Fruit fly (Drosophila melanogaster) whole organism: ENCODE results near the gene Pka-C1.

Source experiments
- CG8478 ChIP-seq: fragments of >200 bp; optimal IDR thresholded peaks from 2 replicates; lab custom pipeline; 2018; ENCODE audit warnings: inconsistent platforms
- Dll ChIP-seq: fragments of >200 bp; optimal IDR thresholded peaks from 2 replicates; lab custom pipeline; 2017
- EcR ChIP-seq, 2 experiments: fragments of >200 bp; optimal IDR thresholded peaks; 2 replicates each; lab custom pipeline; 2017; ENCODE audit warnings: missing biosample characterization in 2 of 2, missing genetic modification characterization in 2 of 2, missing genetic modification reagents in 2 of 2
- pan ChIP-seq: fragments of >200 bp; optimal IDR thresholded peaks from 2 replicates; lab custom pipeline; 2017
- psq ChIP-seq: fragments of >200 bp; optimal IDR thresholded peaks from 2 replicates; lab custom pipeline; 2017
- usp ChIP-seq: fragments of >200 bp; optimal IDR thresholded peaks from 2 replicates; lab custom pipeline; 2017; ENCODE audit warnings: missing biosample characterization, missing genetic modification characterization, mixed read lengths

Gene Pka-C1

dm6 chr2L:9673235-9673634, 25.9 kb downstream of the Pka-C1 start:
- no peak for TF ChIP-seq Dll (lab: Kevin White, UChicago)
- no peak for TF ChIP-seq pan (lab: Kevin White, UChicago)
- no peak for TF ChIP-seq usp (GFP tag; lab: Kevin White, UChicago)
- TF ChIP-seq CG8478 (lab: Kevin White, UChicago): no peak
- TF ChIP-seq EcR (GFP tag; optimal IDR thresholded peaks at IDR 0.05; lab: Kevin White, UChicago): no peak
- no peak for TF ChIP-seq psq (lab: Kevin White, UChicago)

dm6 chr2L:9672246-9672645, 26.9 kb downstream of the Pka-C1 start:
- TF ChIP-seq CG8478 (lab: Kevin White, UChicago): no peak
- TF ChIP-seq EcR (GFP tag; optimal IDR thresholded peaks at IDR 0.05; lab: Kevin White, UChicago): no peak
- no peak for TF ChIP-seq usp (GFP tag; lab: Kevin White, UChicago)
- no peak for TF ChIP-seq psq (lab: Kevin White, UChicago)
- no peak for TF ChIP-seq pan (lab: Kevin White, UChicago)
- TF ChIP-seq Dll (lab: Kevin White, UChicago): no peak

DNA sequence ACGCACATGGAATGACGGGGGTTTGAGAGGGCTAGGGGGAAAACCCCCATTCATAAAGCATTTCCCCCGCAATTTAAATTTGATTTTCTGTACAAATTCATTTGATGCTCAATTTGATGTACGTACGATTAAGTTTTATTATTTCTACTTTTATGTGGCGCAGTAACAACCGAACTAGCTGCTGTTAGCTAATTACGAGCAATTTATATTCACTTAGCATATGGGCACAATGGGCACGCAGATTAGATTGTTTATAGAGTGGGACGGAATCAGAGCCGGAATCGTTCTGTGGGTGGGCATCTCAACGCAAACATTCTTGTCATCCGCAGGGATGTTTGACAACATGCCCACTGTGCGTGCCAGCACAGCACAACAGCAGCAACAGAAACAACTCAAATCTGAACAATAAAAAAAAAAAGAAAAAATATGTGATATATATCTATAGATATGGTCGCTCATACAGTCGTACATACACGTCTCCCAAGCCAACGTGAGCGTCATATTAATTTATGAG, 28.1 kb downstream of the Pka-C1 start:
- TF ChIP-seq pan (lab: Kevin White, UChicago) (no peak), EcR (GFP tag; optimal IDR thresholded peaks at IDR 0.05; lab: Kevin White, UChicago) (no peak), usp (GFP tag; lab: Kevin White, UChicago) (no peak), psq (lab: Kevin White, UChicago) (no peak), Dll (lab: Kevin White, UChicago) (no peak), CG8478 (lab: Kevin White, UChicago) (no peak)

DNA sequence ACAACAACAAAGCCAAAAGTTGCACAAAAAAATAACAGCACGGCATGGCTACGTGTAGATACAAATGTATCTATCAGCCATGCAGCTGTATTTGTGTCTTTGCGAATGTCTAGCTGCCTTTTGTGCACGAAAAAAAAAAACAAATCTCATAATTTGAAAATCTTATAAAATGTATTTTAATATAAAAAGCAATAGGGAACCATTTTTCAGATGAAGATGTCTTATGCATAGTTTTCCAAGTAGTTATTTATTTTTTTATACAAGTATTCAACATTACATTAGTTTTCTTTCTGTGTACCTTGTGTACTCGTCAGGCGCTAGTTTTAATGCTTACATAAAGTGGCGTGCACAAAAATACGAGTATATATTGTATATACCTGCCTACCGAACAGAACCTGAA, 29.7 kb downstream of the Pka-C1 start:
- no peak for TF ChIP-seq EcR (GFP tag; optimal IDR thresholded peaks at IDR 0.05; lab: Kevin White, UChicago)
- no peak for TF ChIP-seq Dll (lab: Kevin White, UChicago)
- TF ChIP-seq usp (GFP tag; lab: Kevin White, UChicago): no peak
- TF ChIP-seq CG8478 (lab: Kevin White, UChicago): no peak
- no peak for TF ChIP-seq psq (lab: Kevin White, UChicago)
- TF ChIP-seq pan (lab: Kevin White, UChicago): no peak

DNA sequence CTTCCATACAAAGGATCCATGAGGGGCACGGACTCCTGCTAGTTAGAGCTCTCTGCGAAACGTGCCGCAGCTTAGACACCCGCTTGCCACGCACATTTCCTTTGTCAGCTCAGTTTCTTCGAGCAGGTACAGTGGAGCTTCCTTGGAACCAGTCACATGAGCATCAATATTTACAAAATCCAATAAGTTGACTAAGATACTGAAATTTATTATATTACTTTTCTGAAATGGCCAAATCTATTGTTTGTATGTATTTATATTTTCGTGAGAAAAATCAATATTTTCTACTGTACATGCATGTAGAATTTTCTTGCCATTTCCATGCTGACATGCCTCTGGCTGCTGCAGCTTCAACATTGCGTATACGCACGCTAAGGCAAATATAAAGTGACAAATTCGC, 36.1 kb downstream of the Pka-C1 start:
- no peak for TF ChIP-seq CG8478 (lab: Kevin White, UChicago)
- TF ChIP-seq usp (GFP tag; lab: Kevin White, UChicago): no peak
- no peak for TF ChIP-seq pan (lab: Kevin White, UChicago)

DNA sequence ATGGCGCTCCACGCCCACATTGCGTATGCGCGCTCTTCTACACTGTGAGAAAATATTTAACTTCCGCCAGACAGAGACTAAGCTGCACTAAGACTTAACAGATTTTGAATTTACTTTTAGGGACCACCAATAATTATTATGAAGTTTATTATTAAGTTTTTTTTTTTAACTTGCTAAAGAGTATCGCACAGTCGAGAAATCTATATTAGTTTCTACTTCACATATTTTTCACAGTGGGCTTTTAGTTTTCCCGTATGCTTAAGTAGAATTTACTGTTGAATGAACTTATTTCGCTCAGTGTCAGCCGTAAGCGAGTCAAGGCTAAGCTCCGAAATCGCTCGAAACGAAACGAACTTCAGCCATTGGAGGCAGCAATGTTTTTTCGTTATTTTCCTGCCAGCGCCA, 38.6 kb downstream of the Pka-C1 start:
- TF ChIP-seq Dll (lab: Kevin White, UChicago) (no peak), CG8478 (lab: Kevin White, UChicago) (no peak), pan (lab: Kevin White, UChicago) (no peak), usp (GFP tag; lab: Kevin White, UChicago) (no peak), psq (lab: Kevin White, UChicago) (no peak), EcR (GFP tag; optimal IDR thresholded peaks at IDR 0.05; lab: Kevin White, UChicago) (no peak)

DNA sequence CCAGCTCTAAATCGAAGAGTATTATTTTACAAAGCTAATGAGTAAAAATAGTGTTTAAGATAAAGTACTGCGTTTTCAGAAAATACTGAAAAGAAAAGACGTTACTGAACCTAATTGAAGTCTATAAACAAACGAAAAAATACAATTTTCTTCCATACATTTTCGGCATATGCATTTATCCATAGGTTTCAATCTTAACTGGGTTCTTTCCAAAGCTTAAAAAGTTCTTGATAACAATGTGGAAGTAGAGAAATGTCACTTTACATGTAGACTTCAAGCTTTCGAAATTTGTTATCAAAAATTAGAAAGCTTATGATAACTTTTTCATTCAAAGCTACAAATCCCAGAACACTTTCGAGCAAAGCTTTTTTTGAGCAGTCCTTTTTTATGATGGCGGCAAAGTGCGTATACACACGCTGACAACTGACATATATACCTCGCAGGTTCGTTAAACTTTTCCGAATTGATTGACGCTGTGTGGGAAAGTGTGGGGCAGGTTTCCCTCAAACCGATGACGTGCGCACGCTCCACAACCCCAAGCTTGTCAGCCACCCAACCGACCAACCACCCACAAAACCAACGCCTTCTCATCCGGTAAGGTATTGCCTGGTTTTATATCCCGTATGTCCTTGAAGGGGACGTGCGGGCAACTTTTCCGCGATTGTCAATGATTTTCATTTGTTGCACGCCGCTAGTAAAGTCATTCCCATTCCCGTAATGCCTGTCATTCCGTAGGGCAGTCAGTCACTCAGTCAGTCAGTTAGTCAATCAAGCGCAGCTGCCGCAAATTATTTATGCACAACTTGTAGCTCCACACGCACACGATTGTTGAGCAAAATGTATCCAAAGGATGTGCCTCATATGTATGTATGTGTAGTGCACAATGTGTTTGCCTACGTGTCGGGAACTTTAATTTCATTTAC, 41.6 kb downstream of the Pka-C1 start:
- no peak for TF ChIP-seq CG8478 (lab: Kevin White, UChicago)
- TF ChIP-seq pan (lab: Kevin White, UChicago): no peak
- no peak for TF ChIP-seq Dll (lab: Kevin White, UChicago)
- no peak for TF ChIP-seq usp (GFP tag; lab: Kevin White, UChicago)
- TF ChIP-seq psq (lab: Kevin White, UChicago): no peak
- no peak for TF ChIP-seq EcR (GFP tag; optimal IDR thresholded peaks at IDR 0.05; lab: Kevin White, UChicago)

DNA sequence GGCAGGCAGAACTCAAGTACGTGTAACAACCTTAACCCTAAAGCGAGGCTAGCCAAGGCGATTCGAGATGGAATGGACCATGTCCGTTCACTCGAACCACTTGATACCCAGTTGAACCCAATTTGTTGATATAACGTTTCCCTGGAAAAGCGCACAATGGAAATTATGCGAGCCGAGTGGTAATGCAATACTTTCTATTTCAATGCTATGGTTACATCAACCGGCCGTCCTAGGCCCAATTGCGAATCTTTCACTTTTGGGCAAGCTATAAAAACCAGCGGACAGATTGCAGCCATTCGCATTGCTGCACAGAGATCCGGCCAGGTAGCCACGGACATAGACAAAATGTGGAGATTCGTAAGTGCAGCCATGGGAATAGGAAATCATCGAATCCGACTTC, 42.8 kb downstream of the Pka-C1 start, which contains the start of gene CG33299:
Gene CG33299 (plus strand): TSS at position 301 of the 400 bp plus-strand sequence.
- TF ChIP-seq pan (lab: Kevin White, UChicago) (no peak), CG8478 (lab: Kevin White, UChicago) (no peak), EcR (GFP tag; optimal IDR thresholded peaks at IDR 0.05; lab: Kevin White, UChicago) (no peak), Dll (lab: Kevin White, UChicago) (no peak)

DNA sequence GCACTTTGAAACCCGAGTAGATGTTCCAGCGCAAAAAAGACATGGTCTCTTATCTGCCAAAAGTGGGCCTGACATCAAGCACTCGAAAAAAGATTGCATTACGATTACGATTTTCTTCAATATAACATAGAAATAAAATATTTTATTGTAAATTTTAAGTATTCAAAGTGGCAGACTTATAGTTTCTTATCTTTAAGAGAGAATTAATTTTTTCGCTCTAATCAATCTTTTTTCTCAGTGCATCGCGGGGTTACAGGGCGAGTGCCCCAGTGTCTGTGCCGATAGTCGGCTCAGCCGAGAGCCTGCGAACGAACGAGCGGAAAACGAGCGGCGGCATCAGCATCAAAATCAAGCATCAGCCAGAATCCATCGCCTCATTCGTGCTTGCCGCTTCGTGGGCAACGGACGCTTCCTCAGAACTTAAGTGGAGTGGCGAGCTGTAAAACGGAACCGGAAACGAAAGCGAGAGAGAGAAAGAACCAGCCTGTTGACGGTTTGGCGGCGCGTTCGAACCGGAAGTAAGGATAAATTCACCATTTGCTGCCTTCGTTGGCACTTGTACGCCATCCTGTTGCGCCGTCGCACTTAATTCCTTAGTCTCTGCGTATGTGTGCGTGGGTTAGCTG, 65.2 kb downstream of the Pka-C1 start, which contains the start of gene Apoltp:
Gene Apoltp (plus strand): TSS at position 369 of the 626 bp plus-strand sequence.
- TF ChIP-seq pan (lab: Kevin White, UChicago): no peak
- TF ChIP-seq EcR (GFP tag; optimal IDR thresholded peaks at IDR 0.05; lab: Kevin White, UChicago): no peak
- no peak for TF ChIP-seq usp (GFP tag; lab: Kevin White, UChicago)
- no peak for TF ChIP-seq psq (lab: Kevin White, UChicago)
- no peak for TF ChIP-seq CG8478 (lab: Kevin White, UChicago)
- TF ChIP-seq Dll (lab: Kevin White, UChicago): no peak

dm6 chr2L:9633098-9633497, 66.0 kb downstream of the Pka-C1 start:
- TF ChIP-seq CG8478 (lab: Kevin White, UChicago) (no peak), pan (lab: Kevin White, UChicago) (no peak), Dll (lab: Kevin White, UChicago) (no peak), usp (GFP tag; lab: Kevin White, UChicago) (no peak), psq (lab: Kevin White, UChicago) (no peak), EcR (GFP tag; optimal IDR thresholded peaks at IDR 0.05; lab: Kevin White, UChicago) (no peak)
